1 fruit fly cellular context compared by ENCODE assay signal in genomic region chrX:8606206-8606605, dm6.
TF ChIP-seq lines count a peak whose summit lies in the region.

Caf1-180 (minus strand) TSS chrX:8606304.

TF ChIP-seq in whole organism, embryonic, 481 proteins besides CTCF, POLR2A, EP300 and RAD21 (continued from another document):
- TF ChIP-seq CG10979 (tag; optimal IDR thresholded peaks at IDR 0.05; lab: Kevin White, UChicago) (peak; percentile 1), CG17829 (tag; optimal IDR thresholded peaks at IDR 0.05; lab: Kevin White, UChicago) (peak; percentile 40), chm (GFP tag; IDR thresholded peaks at IDR 0.05; lab: Robert Waterston, UW) (no peak), ken (GFP tag; IDR thresholded peaks at IDR 0.05; lab: Robert Waterston, UW) (no peak), CG10543 (GFP tag; optimal IDR thresholded peaks at IDR 0.05; lab: Kevin White, UChicago) (no peak), pho (GFP tag; optimal IDR thresholded peaks at IDR 0.05; lab: Kevin White, UChicago) (peak; percentile 45), pros (GFP tag; optimal IDR thresholded peaks at IDR 0.05; lab: Kevin White, UChicago) (peak; percentile 92), CG11723 (GFP tag; optimal IDR thresholded peaks at IDR 0.05; lab: Kevin White, UChicago) (no peak), CG6791 (GFP tag; IDR thresholded peaks at IDR 0.05; lab: Robert Waterston, UW; ENCODE audit: partially characterized antibody) (peak; percentile 83), pzg (GFP tag; optimal IDR thresholded peaks at IDR 0.05; lab: Kevin White, UChicago) (peak; percentile 83), shn (GFP tag; optimal IDR thresholded peaks at IDR 0.05; lab: Kevin White, UChicago) (peak; percentile 8), HHEX (GFP tag; optimal IDR thresholded peaks at IDR 0.05; lab: Kevin White, UChicago) (no peak), NC2β (GFP tag; optimal IDR thresholded peaks at IDR 0.05; lab: Kevin White, UChicago) (no peak), cad (GFP tag; optimal IDR thresholded peaks at IDR 0.05; lab: Kevin White, UChicago) (no peak), ftz-f1 (GFP tag; optimal IDR thresholded peaks at IDR 0.05; lab: Kevin White, UChicago) (peak; percentile 2), NfI (GFP tag; optimal IDR thresholded peaks at IDR 0.05; lab: Kevin White, UChicago) (peak; percentile 15), phol (tag; optimal IDR thresholded peaks at IDR 0.05; lab: Kevin White, UChicago) (peak; percentile 43), CG6175 (GFP tag; IDR thresholded peaks at IDR 0.05; lab: Robert Waterston, UW) (0 out of 3 replicates have a peak, but pooled peaks have one; percentile 24), NFAT (GFP tag; IDR thresholded peaks at IDR 0.05; lab: Robert Waterston, UW) (peak; percentile 56; the same call in 1 of the 2 replicates), Hmr (GFP tag; optimal IDR thresholded peaks at IDR 0.05; lab: Kevin White, UChicago) (no peak), bab2 (GFP tag; optimal IDR thresholded peaks at IDR 0.05; lab: Kevin White, UChicago) (no peak), row (GFP tag; IDR thresholded peaks at IDR 0.05; lab: Robert Waterston, UW) (peak; percentile 36; the same call in 2 of the 3 replicates), CG8944 (GFP tag; optimal IDR thresholded peaks at IDR 0.05; lab: Kevin White, UChicago) (peak; percentile 9), CG7963 (GFP tag; IDR thresholded peaks at IDR 0.05; lab: Robert Waterston, UW; ENCODE audit: partially characterized antibody) (peak; percentile 66; the same call in 1 of the 3 replicates), Sry-β (GFP tag; optimal IDR thresholded peaks at IDR 0.05; lab: Kevin White, UChicago) (no peak), CG43689 (GFP tag; IDR thresholded peaks at IDR 0.05; lab: Robert Waterston, UW) (no peak), vvl (GFP tag; IDR thresholded peaks at IDR 0.05; lab: Robert Waterston, UW) (peak; percentile 44; the same call in 1 of the 2 replicates), CG12071 (GFP tag; optimal IDR thresholded peaks at IDR 0.05; lab: Kevin White, UChicago) (no peak), CG18476 (GFP tag; optimal IDR thresholded peaks at IDR 0.05; lab: Kevin White, UChicago) (no peak), CG9215 (GFP tag; IDR thresholded peaks at IDR 0.05; lab: Robert Waterston, UW) (peak; percentile 6; the same call in 1 of the 2 replicates), Aef1 (GFP tag; IDR thresholded peaks at IDR 0.05; lab: Robert Waterston, UW) (no peak), CG13624 (GFP tag; optimal IDR thresholded peaks at IDR 0.05; lab: Kevin White, UChicago) (peak; percentile 37), CG34422 (GFP tag; IDR thresholded peaks at IDR 0.05; lab: Robert Waterston, UW) (peak; percentile 34; the same call in 1 of the 3 replicates), h (optimal IDR thresholded peaks at IDR 0.05; lab: Kevin White, UChicago) (no peak), pb (GFP tag; optimal IDR thresholded peaks at IDR 0.05; lab: Kevin White, UChicago) (no peak), HLH3B (GFP tag; IDR thresholded peaks at IDR 0.05; lab: Robert Waterston, UW) (no peak), luna (GFP tag; optimal IDR thresholded peaks at IDR 0.05; lab: Kevin White, UChicago) (no peak), CG2120 (GFP tag; optimal IDR thresholded peaks at IDR 0.05; lab: Kevin White, UChicago) (peak; percentile 54), sd (tag; optimal IDR thresholded peaks at IDR 0.05; lab: Kevin White, UChicago) (no peak), CG17186 (GFP tag; optimal IDR thresholded peaks at IDR 0.05; lab: Kevin White, UChicago) (peak; percentile 90), knrl (GFP tag; IDR thresholded peaks at IDR 0.05; lab: Robert Waterston, UW; ENCODE audit: partially characterized antibody) (peak; percentile 84), CG10462 (GFP tag; optimal IDR thresholded peaks at IDR 0.05; lab: Kevin White, UChicago) (no peak), Dip2 (GFP tag; IDR thresholded peaks at IDR 0.05; lab: Robert Waterston, UW) (no peak), cwo (GFP tag; optimal IDR thresholded peaks at IDR 0.05; lab: Kevin White, UChicago) (no peak), Dp (GFP tag; optimal IDR thresholded peaks at IDR 0.05; lab: Kevin White, UChicago) (peak; percentile 83), Trl (optimal IDR thresholded peaks at IDR 0.05; lab: Kevin White, UChicago) (no peak), Trl (GFP tag; optimal IDR thresholded peaks at IDR 0.05; lab: Kevin White, UChicago) (peak; percentile 14), bbx (GFP tag; IDR thresholded peaks at IDR 0.05; lab: Robert Waterston, UW; ENCODE audit: partially characterized antibody) (peak; percentile 79), CG34224 (GFP tag; IDR thresholded peaks at IDR 0.05; lab: Robert Waterston, UW; ENCODE audit: partially characterized antibody) (peak; percentile 73), Doc3 (GFP tag; IDR thresholded peaks at IDR 0.05; lab: Robert Waterston, UW; ENCODE audit: partially characterized antibody) (peak; percentile 63), Antp (GFP tag; optimal IDR thresholded peaks at IDR 0.05; lab: Kevin White, UChicago) (peak; percentile 42), Mad (GFP tag; optimal IDR thresholded peaks at IDR 0.05; lab: Kevin White, UChicago) (peak; percentile 31), CG32772 (GFP tag; IDR thresholded peaks at IDR 0.05; lab: Robert Waterston, UW) (no peak), wek (GFP tag; optimal IDR thresholded peaks at IDR 0.05; lab: Kevin White, UChicago) (no peak), CG31388 (GFP tag; optimal IDR thresholded peaks at IDR 0.05; lab: Kevin White, UChicago) (no peak), psq (GFP tag; optimal IDR thresholded peaks at IDR 0.05; lab: Kevin White, UChicago) (no peak), CG3847 (GFP tag; IDR thresholded peaks at IDR 0.05; lab: Robert Waterston, UW) (peak; percentile 61; the same call in 1 of the 2 replicates), mam (GFP tag; optimal IDR thresholded peaks at IDR 0.05; lab: Kevin White, UChicago) (peak; percentile 43), Hr3 (GFP tag; optimal IDR thresholded peaks at IDR 0.05; lab: Kevin White, UChicago) (no peak), D19A (tag; optimal IDR thresholded peaks at IDR 0.05; lab: Kevin White, UChicago) (no peak), vnd (GFP tag; IDR thresholded peaks at IDR 0.05; lab: Robert Waterston, UW; ENCODE audit: partially characterized antibody) (peak; percentile 76), Kr (GFP tag; optimal IDR thresholded peaks at IDR 0.05; lab: Kevin White, UChicago) (peak; percentile 92), CG4820 (GFP tag; optimal IDR thresholded peaks at IDR 0.05; lab: Kevin White, UChicago) (peak; percentile 4), E2f2 (GFP tag; IDR thresholded peaks at IDR 0.05; lab: Robert Waterston, UW) (peak; percentile 82), CG6272 (GFP tag; IDR thresholded peaks at IDR 0.05; lab: Robert Waterston, UW) (0 out of 2 replicates have a peak, but pooled peaks have one; percentile 18), insv (GFP tag; optimal IDR thresholded peaks at IDR 0.05; lab: Kevin White, UChicago) (peak in 1 of 2 experiments; percentile 88), Dip3 (GFP tag; optimal IDR thresholded peaks at IDR 0.05; lab: Kevin White, UChicago) (peak; percentile 39), bcd (GFP tag; optimal IDR thresholded peaks at IDR 0.05; lab: Kevin White, UChicago) (peak; percentile 25)
